Worm (Caenorhabditis elegans): ENCODE data around the gene damt-1.

- TF ChIP-seq snpc-4 (tag; optimal IDR thresholded peaks at IDR 0.05) (no peak), skn-1 (tag; optimal IDR thresholded peaks at IDR 0.05) (no peak), nhr-77 (tag; optimal IDR thresholded peaks at IDR 0.05) (no peak), peb-1 (tag; optimal IDR thresholded peaks at IDR 0.05) (no peak), zag-1 (tag; optimal IDR thresholded peaks at IDR 0.05) (no peak), lsy-2 (tag; optimal IDR thresholded peaks at IDR 0.05) (no peak), nhr-237 (tag; optimal IDR thresholded peaks at IDR 0.05) (no peak), blmp-1 (tag; optimal IDR thresholded peaks at IDR 0.05; ENCODE audit: insufficient read depth) (no peak)
These were observed 9.1 kb upstream of the damt-1 start for ce11 chrII:5710835-5711234.

All from whole organism, L2 larva.